Worm (Caenorhabditis elegans) whole organism, L4 larva: ENCODE results near the gene nhr-115.

Experiments used
- F10B5.3 ChIP-seq: sonication (generic microtip); optimal IDR thresholded peaks from 2 replicates; lab custom pipeline; 2016; ENCODE audit warnings: mild to moderate bottlenecking, missing genetic modification characterization, missing compliant biosample characterization
- F26F4.8 ChIP-seq: fragments of 200-800 bp; sonication (Bioruptor generic); conservative IDR thresholded peaks from 2 replicates; pipeline ENCODE4 v1.3.6; 2022; ENCODE audit warnings: missing genetic modification characterization, missing compliant biosample characterization
- F37D6.2 ChIP-seq: sonication (generic microtip); optimal IDR thresholded peaks from 2 replicates; lab custom pipeline; 2016; ENCODE audit warnings: mild to moderate bottlenecking, missing genetic modification characterization, missing compliant biosample characterization
- T20F7.1 ChIP-seq: fragments of 200-800 bp; sonication (Bioruptor generic); optimal IDR thresholded peaks from 2 replicates; lab custom pipeline; 2018; ENCODE audit warnings: mild to moderate bottlenecking, missing genetic modification characterization, missing compliant biosample characterization
- Y5F2A.4 ChIP-seq: fragments of 200-800 bp; sonication (Bioruptor generic); optimal IDR thresholded peaks from 2 replicates; lab custom pipeline; 2018; ENCODE audit warnings: mild to moderate bottlenecking, missing genetic modification characterization, missing compliant biosample characterization
- arid-1 ChIP-seq: fragments of 200-800 bp; sonication (Bioruptor generic); conservative IDR thresholded peaks from 2 replicates; pipeline ENCODE4 v1.3.6; 2022; ENCODE audit warnings: missing genetic modification reagents, missing genetic modification characterization, missing compliant biosample characterization
- cey-2 ChIP-seq: sonication (generic microtip); optimal IDR thresholded peaks from 3 replicates; lab custom pipeline; 2017; ENCODE audit warnings: missing genetic modification characterization, mild to moderate bottlenecking, missing compliant biosample characterization, antibody characterized with exemption, borderline replicate concordance; ENCODE audit not compliant: insufficient read depth
- daf-16 ChIP-seq, 3 experiments: sonication (generic microtip); optimal IDR thresholded peaks; 2 replicates each; lab custom pipeline; 2016 to 2017; ENCODE audit warnings: missing genetic modification characterization in 3 of 3, missing genetic modification reagents in 3 of 3, mild to moderate bottlenecking in 2 of 3, missing compliant biosample characterization in 2 of 3, missing biosample characterization in 1 of 3, moderate library complexity in 1 of 3
- daf-8 ChIP-seq: fragments of 200-800 bp; sonication (Bioruptor generic); IDR thresholded peaks from 2 replicates; pipeline ENCODE4 v1.3.6; 2022; ENCODE audit warnings: missing genetic modification characterization, missing compliant biosample characterization
- dmd-6 ChIP-seq: fragments of 200-800 bp; sonication (Bioruptor generic); IDR thresholded peaks from 2 replicates; pipeline ENCODE4 v1.3.6; 2022; ENCODE audit warnings: missing genetic modification reagents, missing genetic modification characterization, missing compliant biosample characterization
- duxl-1 ChIP-seq: sonication (generic microtip); optimal IDR thresholded peaks from 2 replicates; lab custom pipeline; 2016; ENCODE audit warnings: mild to moderate bottlenecking, missing genetic modification characterization, moderate library complexity, missing compliant biosample characterization; ENCODE audit not compliant: poor library complexity
- dve-1 ChIP-seq: sonication (generic microtip); optimal IDR thresholded peaks from 2 replicates; lab custom pipeline; 2017; ENCODE audit warnings: antibody characterized with exemption, mild to moderate bottlenecking, missing genetic modification characterization, missing compliant biosample characterization; ENCODE audit not compliant: insufficient read depth
- fkh-10 ChIP-seq: fragments of 150-350 bp; optimal IDR thresholded peaks from 2 replicates; lab custom pipeline; 2014; ENCODE audit warnings: missing biosample characterization, missing genetic modification reagents, missing genetic modification characterization
- hlh-11 ChIP-seq: fragments of 200-800 bp; sonication (Bioruptor generic); optimal IDR thresholded peaks from 2 replicates; lab custom pipeline; 2018; ENCODE audit warnings: mild to moderate bottlenecking, missing genetic modification characterization, missing compliant biosample characterization
- hlh-30 ChIP-seq: sonication (generic microtip); optimal IDR thresholded peaks from 2 replicates; lab custom pipeline; 2017; ENCODE audit warnings: antibody characterized with exemption, mild to moderate bottlenecking, missing genetic modification characterization, missing compliant biosample characterization; ENCODE audit not compliant: insufficient read depth
- jun-1 ChIP-seq: fragments of 150-350 bp; optimal IDR thresholded peaks from 2 replicates; lab custom pipeline; 2014; ENCODE audit warnings: missing biosample characterization, missing genetic modification reagents, missing genetic modification characterization
- lin-1 ChIP-seq: fragments of 200-800 bp; sonication (Bioruptor generic); IDR thresholded peaks from 2 replicates; pipeline ENCODE4 v1.3.6; 2022; ENCODE audit warnings: missing genetic modification reagents, missing genetic modification characterization, missing compliant biosample characterization
- lir-3 ChIP-seq: sonication (generic microtip); optimal IDR thresholded peaks from 2 replicates; lab custom pipeline; 2016; ENCODE audit warnings: mild to moderate bottlenecking, missing genetic modification characterization, missing compliant biosample characterization
- madf-5 ChIP-seq, 2 experiments: fragments of 200-800 bp; sonication (Bioruptor generic); IDR thresholded peaks; 2 replicates each; pipeline ENCODE4 v1.3.6; 2022; ENCODE audit warnings: missing compliant biosample characterization in 2 of 2, missing genetic modification characterization in 2 of 2
- mdl-1 ChIP-seq, 2 experiments: fragments of 150-350 bp in 1 of 2; sonication (generic microtip) in 1 of 2; optimal IDR thresholded peaks; 2 replicates each; lab custom pipeline; 2014 to 2017; ENCODE audit warnings: missing biosample characterization in 2 of 2, missing genetic modification characterization in 2 of 2
- mxl-3 ChIP-seq: fragments of 200-800 bp; sonication (Bioruptor generic); optimal IDR thresholded peaks from 2 replicates; lab custom pipeline; 2018; ENCODE audit warnings: mild to moderate bottlenecking, missing genetic modification characterization, missing compliant biosample characterization
- nhr-10 ChIP-seq: fragments of 150-350 bp; optimal IDR thresholded peaks from 2 replicates; lab custom pipeline; 2014; ENCODE audit warnings: missing biosample characterization, missing genetic modification characterization
- nhr-11 ChIP-seq: fragments of 150-350 bp; optimal IDR thresholded peaks from 2 replicates; lab custom pipeline; 2014; ENCODE audit warnings: missing biosample characterization, missing genetic modification characterization
- nhr-28 ChIP-seq: fragments of 150-350 bp; optimal IDR thresholded peaks from 2 replicates; lab custom pipeline; 2014; ENCODE audit warnings: missing biosample characterization, missing genetic modification characterization
- nhr-41 ChIP-seq: fragments of 200-800 bp; sonication (Bioruptor generic); IDR thresholded peaks from 2 replicates; pipeline ENCODE4 v1.3.6; 2022; ENCODE audit warnings: missing genetic modification reagents, missing genetic modification characterization, missing compliant biosample characterization
- nhr-48 ChIP-seq: sonication (generic microtip); optimal IDR thresholded peaks from 2 replicates; lab custom pipeline; 2016; ENCODE audit warnings: mild to moderate bottlenecking, missing genetic modification characterization, missing compliant biosample characterization
- nhr-77 ChIP-seq: fragments of 150-350 bp; optimal IDR thresholded peaks from 2 replicates; lab custom pipeline; 2014; ENCODE audit warnings: missing biosample characterization, missing genetic modification characterization
- pqm-1 ChIP-seq: sonication (generic microtip); optimal IDR thresholded peaks from 2 replicates; lab custom pipeline; 2017; ENCODE audit warnings: missing biosample characterization, missing genetic modification characterization
- rbr-2 ChIP-seq: sonication (generic microtip); optimal IDR thresholded peaks from 2 replicates; lab custom pipeline; 2016; ENCODE audit warnings: missing genotype, missing genetic modification characterization, missing compliant biosample characterization
- spr-3 ChIP-seq: fragments of 200-800 bp; sonication (Bioruptor generic); optimal IDR thresholded peaks from 2 replicates; lab custom pipeline; 2018; ENCODE audit warnings: mild to moderate bottlenecking, missing genetic modification characterization, missing compliant biosample characterization
- tag-97 ChIP-seq: fragments of 200-800 bp; sonication (Bioruptor generic); IDR thresholded peaks from 2 replicates; pipeline ENCODE4 v1.3.6; 2022; ENCODE audit warnings: missing genetic modification characterization, missing compliant biosample characterization
- tra-1 ChIP-seq: fragments of 200-800 bp; sonication (Bioruptor generic); IDR thresholded peaks from 2 replicates; pipeline ENCODE4 v1.3.6; 2022; ENCODE audit warnings: missing genetic modification reagents, missing genetic modification characterization, missing compliant biosample characterization
- unc-39 ChIP-seq: sonication (generic microtip); optimal IDR thresholded peaks from 2 replicates; lab custom pipeline; 2017; ENCODE audit warnings: missing biosample characterization, missing genetic modification characterization
- unc-62 ChIP-seq, 3 experiments: fragments of 150-350 bp in 1 of 3; sonication (generic microtip); optimal IDR thresholded peaks in 2 of 3; peaks in 1 of 3; 1 replicate in 1 of 3; 2 replicates in 2 of 3; lab custom pipeline; 2014 to 2017; ENCODE audit warnings: missing biosample characterization in 3 of 3, missing genetic modification characterization in 3 of 3, missing genetic modification reagents in 3 of 3, missing genotype in 1 of 3
- vab-7 ChIP-seq: fragments of 200-800 bp; sonication (Bioruptor generic); IDR thresholded peaks from 2 replicates; pipeline ENCODE4 v1.3.6; 2022; ENCODE audit warnings: missing genetic modification reagents, missing genetic modification characterization, missing compliant biosample characterization
- zfp-2 ChIP-seq: sonication (generic microtip); optimal IDR thresholded peaks from 2 replicates; lab custom pipeline; 2016; ENCODE audit warnings: mild to moderate bottlenecking, missing genetic modification characterization, missing compliant biosample characterization
- zip-11 ChIP-seq: fragments of 200-800 bp; sonication (Bioruptor generic); IDR thresholded peaks from 2 replicates; pipeline ENCODE4 v1.3.6; 2022; ENCODE audit warnings: missing genetic modification characterization, missing compliant biosample characterization
- ztf-11 ChIP-seq: fragments of 150-350 bp; optimal IDR thresholded peaks from 2 replicates; lab custom pipeline; 2014; ENCODE audit warnings: missing biosample characterization, missing genetic modification characterization
- ztf-7 ChIP-seq: fragments of 150-350 bp; optimal IDR thresholded peaks from 2 replicates; lab custom pipeline; 2014; ENCODE audit warnings: missing biosample characterization, missing genetic modification characterization

Gene nhr-115

DNA sequence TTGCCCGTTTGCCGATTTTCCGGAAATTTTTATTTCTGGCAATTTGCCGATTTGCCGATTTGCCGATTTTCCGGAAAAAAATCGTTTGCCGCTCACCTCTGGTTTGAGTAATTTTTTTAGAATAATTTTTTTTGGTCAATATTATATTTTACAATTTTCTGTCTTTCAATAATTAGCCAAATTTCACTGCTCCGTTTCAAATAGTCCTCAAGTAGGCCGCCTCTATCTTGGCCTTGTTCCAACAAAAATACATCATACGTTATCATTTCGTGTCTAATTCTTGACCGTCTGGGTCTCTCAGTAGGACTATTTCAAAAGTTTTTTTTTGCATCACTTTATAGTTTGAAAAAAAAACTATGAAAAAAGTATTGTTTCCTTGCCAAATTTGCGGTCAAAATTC, at the start of gene nhr-115:
nhr-115 (plus strand) TSS at position 301 of the 400 bp plus-strand sequence.
- TF ChIP-seq dmd-6 (GFP tag; lab: Robert Waterston, UW), result peak; percentile 26; the same call in 1 of the 2 replicates
- no peak for TF ChIP-seq Y5F2A.4 (GFP tag; lab: Kevin White, UChicago)
- TF ChIP-seq pqm-1 (tag; lab: Kevin White, UChicago), result peak; percentile 14
- no peak for TF ChIP-seq lir-3 (tag; lab: Kevin White, UChicago)
- TF ChIP-seq nhr-10 (tag; lab: Kevin White, UChicago), result no peak
- no peak for TF ChIP-seq daf-8 (GFP tag; lab: Robert Waterston, UW)
- no peak for TF ChIP-seq arid-1 (GFP tag; lab: Robert Waterston, UW)
- peak; percentile 41 for TF ChIP-seq nhr-28
- TF ChIP-seq spr-3 (GFP tag; lab: Kevin White, UChicago), result no peak
- no peak for TF ChIP-seq nhr-48
- TF ChIP-seq vab-7 (GFP tag; lab: Robert Waterston, UW), result no peak
- TF ChIP-seq, all 104 proteins: peak for 3

DNA sequence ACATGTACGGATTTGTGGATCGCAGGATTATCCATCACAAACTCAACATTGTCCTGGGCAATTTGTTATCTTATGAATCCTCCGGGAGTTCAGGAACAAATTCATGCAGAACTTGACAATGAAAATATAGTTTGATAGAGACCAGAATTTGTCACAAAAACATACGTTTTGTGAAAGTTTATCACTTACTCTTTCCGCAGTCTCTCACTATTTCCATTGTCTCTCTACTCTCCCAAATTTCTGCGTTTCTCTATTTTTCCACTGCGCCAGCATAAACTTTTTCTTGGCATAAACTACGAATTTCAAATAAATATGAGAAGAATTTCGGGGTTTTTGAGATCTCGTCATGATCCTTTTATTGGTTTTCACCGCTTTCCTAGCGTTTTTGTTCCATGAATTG, 49.7 kb upstream of the nhr-115 start, which contains the start of gene cyp-33C3:
cyp-33C3 (plus strand) TSS at position 149 of the 400 bp plus-strand sequence.
- TF ChIP-seq mxl-3 (no peak), daf-16 (GFP tag; optimal IDR thresholded peaks at IDR 0.05; lab: Kevin White, UChicago) (no peak), daf-16 (tag; optimal IDR thresholded peaks at IDR 0.05; lab: Kevin White, UChicago) (peak; percentile 9), dmd-6 (GFP tag; lab: Robert Waterston, UW) (peak; percentile 28; the same call in 1 of the 2 replicates), hlh-30 (tag; lab: Kevin White, UChicago) (no peak), jun-1 (tag; lab: Kevin White, UChicago) (no peak), zfp-2 (no peak), nhr-28 (peak; percentile 84)

DNA sequence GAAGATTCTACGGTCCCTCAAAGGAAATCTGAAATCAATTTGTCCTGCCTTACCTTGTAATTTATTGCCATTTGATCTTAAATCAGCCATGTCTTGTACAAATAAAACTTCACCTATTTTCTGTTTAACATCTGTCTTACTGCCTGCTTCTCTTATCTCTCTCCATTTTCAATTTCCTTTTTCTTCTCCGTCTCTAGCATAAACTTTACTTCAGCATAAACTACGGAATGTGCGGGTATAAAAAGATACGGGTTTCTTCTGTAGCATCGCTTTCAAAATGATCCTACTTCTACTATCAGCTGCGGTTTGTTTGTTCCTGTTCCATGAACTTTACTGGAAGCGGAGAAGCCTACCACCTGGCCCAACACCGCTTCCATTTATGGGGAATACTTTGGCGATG, 47.6 kb upstream of the nhr-115 start, which contains the start of gene cyp-33C5:
cyp-33C5 (plus strand) TSS at position 254 of the 400 bp plus-strand sequence.
- TF ChIP-seq lin-1 (GFP tag; lab: Robert Waterston, UW) (0 out of 2 replicates have a peak, but pooled peaks have one; percentile 41), hlh-11 (peak; percentile 25), F26F4.8 (GFP tag; lab: Robert Waterston, UW) (no peak), pqm-1 (tag; lab: Kevin White, UChicago) (peak; percentile 23), duxl-1 (tag; lab: Kevin White, UChicago) (peak; percentile 5), dmd-6 (GFP tag; lab: Robert Waterston, UW) (peak; percentile 70), T20F7.1 (no peak), daf-16 (GFP tag; optimal IDR thresholded peaks at IDR 0.05; lab: Kevin White, UChicago) (no peak), daf-16 (tag; optimal IDR thresholded peaks at IDR 0.05; lab: Kevin White, UChicago) (peak; percentile 46), dve-1 (tag; lab: Kevin White, UChicago) (peak; percentile 54), tag-97 (GFP tag; lab: Robert Waterston, UW) (no peak), nhr-28 (peak; percentile 98)

DNA sequence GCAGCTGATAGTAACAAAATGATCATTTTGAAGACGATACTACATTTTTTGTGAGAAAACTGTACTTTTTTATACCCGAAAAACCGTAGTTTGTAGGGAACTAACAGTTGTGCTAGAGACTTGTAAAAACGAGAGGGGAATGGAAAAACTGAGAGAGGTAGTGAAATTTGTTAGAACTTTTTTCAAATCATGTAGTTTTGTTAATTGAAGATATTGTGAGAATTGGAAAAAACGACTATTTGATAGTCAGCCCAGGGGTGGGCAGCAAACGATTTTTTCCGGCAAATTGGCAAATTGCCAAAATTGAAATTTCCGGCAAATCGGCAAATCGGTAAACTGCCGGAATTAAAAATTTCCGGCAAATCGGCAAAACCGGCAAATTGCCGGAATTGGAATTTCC, 43.0 kb upstream of the nhr-115 start, which contains the start of gene cyp-33C6:
cyp-33C6 (minus strand) TSS at position 101 of the 400 bp plus-strand sequence.
- TF ChIP-seq madf-5 (GFP tag; IDR thresholded peaks at IDR 0.05; lab: Robert Waterston, UW), result no peak
- TF ChIP-seq nhr-41 (GFP tag; lab: Robert Waterston, UW), result no peak
- TF ChIP-seq fkh-10 (GFP tag; lab: Kevin White, UChicago), result no peak
- no peak for TF ChIP-seq cey-2 (tag; lab: Kevin White, UChicago)
- TF ChIP-seq F10B5.3, result no peak
- TF ChIP-seq ztf-11 (tag; lab: Kevin White, UChicago), result no peak
- TF ChIP-seq vab-7 (GFP tag; lab: Robert Waterston, UW), result no peak
- TF ChIP-seq, all 104 proteins: peak for 0

DNA sequence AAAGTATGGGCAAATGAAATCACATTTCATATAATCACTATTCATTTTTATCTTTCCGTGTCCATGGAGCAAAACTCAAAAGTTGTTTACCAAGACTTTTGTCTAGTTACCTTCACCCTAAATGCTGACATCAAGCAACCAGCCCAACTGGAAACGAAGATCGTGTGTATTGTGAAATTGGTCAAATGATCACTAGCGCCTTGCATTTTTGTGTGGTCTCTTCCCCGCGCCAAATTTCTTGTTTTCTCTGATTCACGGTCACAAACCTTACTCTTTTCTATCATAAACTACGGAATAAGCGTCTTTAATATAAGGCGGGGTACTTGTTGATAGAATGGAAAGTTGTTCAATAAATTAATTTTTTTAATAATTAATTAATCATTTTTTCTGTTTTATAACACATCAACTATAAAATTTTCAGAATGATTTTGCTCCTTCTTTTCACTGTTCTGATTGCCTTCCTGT, 42.2 kb upstream of the nhr-115 start, which contains the start of gene cyp-33C7:
cyp-33C7 (plus strand) TSS at position 415 of the 465 bp plus-strand sequence.
- peak; percentile 85 for TF ChIP-seq dmd-6 (GFP tag; lab: Robert Waterston, UW)
- TF ChIP-seq rbr-2 (tag; lab: Kevin White, UChicago), result no peak
- TF ChIP-seq lin-1 (GFP tag; lab: Robert Waterston, UW), result 0 out of 2 replicates have a peak, but pooled peaks have one; percentile 36
- TF ChIP-seq T20F7.1, result no peak
- TF ChIP-seq pqm-1 (tag; lab: Kevin White, UChicago), result peak; percentile 65
- TF ChIP-seq unc-62 (GFP tag; optimal IDR thresholded peaks at IDR 0.05 in 1 of 2; lab: Kevin White, UChicago), result peak in 1 of 2 experiments; percentile 48
- no peak for TF ChIP-seq unc-62 (tag; optimal IDR thresholded peaks at IDR 0.05; lab: Kevin White, UChicago)
- 0 out of 2 replicates have a peak, but pooled peaks have one; percentile 39 for TF ChIP-seq tra-1 (GFP tag; lab: Robert Waterston, UW)
- no peak for TF ChIP-seq nhr-11 (tag; lab: Kevin White, UChicago)
- TF ChIP-seq nhr-77 (tag; lab: Kevin White, UChicago), result peak; percentile 89
- TF ChIP-seq hlh-30 (tag; lab: Kevin White, UChicago), result peak; percentile 90
- peak; percentile 98 for TF ChIP-seq nhr-28
- peak; percentile 87 for TF ChIP-seq dve-1 (tag; lab: Kevin White, UChicago)
- peak; percentile 85 for TF ChIP-seq hlh-11
- peak; percentile 9 for TF ChIP-seq ztf-7 (tag; lab: Kevin White, UChicago)
- TF ChIP-seq zip-11 (GFP tag; lab: Robert Waterston, UW), result no peak
- no peak for TF ChIP-seq unc-39 (tag; lab: Kevin White, UChicago)
- no peak for TF ChIP-seq F37D6.2 (tag; lab: Kevin White, UChicago)
- TF ChIP-seq mdl-1 (tag; optimal IDR thresholded peaks at IDR 0.05; lab: Kevin White, UChicago), result peak in 1 of 2 experiments; percentile 68
